Fruit fly (Drosophila melanogaster) whole organism, prepupa: ENCODE results near the gene CG10600.

Experiments
- CG11762 ChIP-seq: fragments of 200-800 bp; sonication (Bioruptor generic); optimal IDR thresholded peaks from 3 replicates; lab custom pipeline; 2016; ENCODE audit warnings: missing biosample characterization, missing genetic modification characterization; ENCODE audit not compliant: insufficient read depth
- CG16779 ChIP-seq: fragments of 200-800 bp; sonication (Bioruptor generic); optimal IDR thresholded peaks from 3 replicates; lab custom pipeline; 2017; ENCODE audit warnings: missing biosample characterization, mild to moderate bottlenecking, missing genetic modification characterization
- CG6276 ChIP-seq: fragments of 200-800 bp; sonication (Bioruptor generic); optimal IDR thresholded peaks from 2 replicates; lab custom pipeline; 2017; ENCODE audit warnings: missing biosample characterization, mild to moderate bottlenecking, missing genetic modification characterization
- CG8319 ChIP-seq: fragments of 200-800 bp; sonication (Bioruptor generic); optimal IDR thresholded peaks from 3 replicates; lab custom pipeline; 2016; ENCODE audit warnings: missing biosample characterization, missing genetic modification characterization
- Eip93F ChIP-seq: fragments of 200-800 bp; sonication (Bioruptor generic); optimal IDR thresholded peaks from 2 replicates; lab custom pipeline; 2016; ENCODE audit warnings: missing biosample characterization, mild to moderate bottlenecking, missing genetic modification characterization
- Gug ChIP-seq: fragments of 200-800 bp; sonication (Bioruptor generic); IDR thresholded peaks from 2 replicates; pipeline ENCODE4 v1.3.6; 2022; ENCODE audit warnings: missing biosample characterization, missing genetic modification characterization
- Hr4 ChIP-seq: fragments of 200-800 bp; sonication (Bioruptor generic); optimal IDR thresholded peaks from 3 replicates; lab custom pipeline; 2016; ENCODE audit warnings: missing biosample characterization, missing genetic modification characterization
- OdsH ChIP-seq: fragments of 200-800 bp; sonication (Bioruptor generic); optimal IDR thresholded peaks from 3 replicates; lab custom pipeline; 2016; ENCODE audit warnings: missing biosample characterization, missing genetic modification characterization
- Sox102F ChIP-seq: fragments of 200-800 bp; sonication (Bioruptor generic); optimal IDR thresholded peaks from 2 replicates; lab custom pipeline; 2016; ENCODE audit warnings: missing biosample characterization, mild to moderate bottlenecking, missing genetic modification characterization
- dac ChIP-seq: fragments of 200-800 bp; sonication (Bioruptor generic); optimal IDR thresholded peaks from 2 replicates; lab custom pipeline; 2017; ENCODE audit warnings: missing biosample characterization, mild to moderate bottlenecking, missing genetic modification characterization
- ss ChIP-seq, 2 experiments: fragments of 200-800 bp; sonication (Bioruptor generic); optimal IDR thresholded peaks; 2 replicates in 1 of 2; 3 replicates in 1 of 2; lab custom pipeline; 2017 to 2018; ENCODE audit warnings: mild to moderate bottlenecking in 2 of 2, missing biosample characterization in 2 of 2, missing genetic modification characterization in 2 of 2, moderate library complexity in 1 of 2
- vri ChIP-seq: fragments of 200-800 bp; sonication (Bioruptor generic); optimal IDR thresholded peaks from 3 replicates; lab custom pipeline; 2016; ENCODE audit warnings: missing biosample characterization, mild to moderate bottlenecking, missing genetic modification characterization

DNA sequence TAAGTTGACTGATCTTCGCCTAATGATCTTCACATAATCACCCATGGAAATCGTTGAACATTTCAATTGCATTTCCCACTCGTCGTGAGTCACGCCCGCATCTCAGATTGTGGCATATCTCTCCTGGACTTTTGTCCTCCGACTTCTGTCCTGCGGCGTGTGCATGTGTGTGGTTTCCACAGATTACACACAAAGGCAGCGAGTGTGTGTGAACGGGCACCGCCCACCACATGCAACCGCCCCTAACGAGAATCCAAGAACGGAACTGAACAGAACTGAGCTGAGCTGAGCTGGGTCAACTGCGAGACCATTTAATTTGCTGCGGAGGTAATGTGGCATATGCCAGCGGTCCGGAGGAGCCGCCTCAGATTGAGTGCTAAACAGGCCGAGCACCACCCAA lies 37.8 kb downstream of the CG10600 start:
- TF ChIP-seq CG6276, result no peak
- TF ChIP-seq ss (GFP tag; optimal IDR thresholded peaks at IDR 0.05; lab: Kevin White, UChicago), result no peak
- TF ChIP-seq Hr4, result no peak
- TF ChIP-seq CG11762 (GFP tag; lab: Kevin White, UChicago), result no peak
- no peak for TF ChIP-seq Gug (GFP tag; lab: Robert Waterston, UW)
- no peak for TF ChIP-seq dac (GFP tag; lab: Kevin White, UChicago)
- TF ChIP-seq CG8319 (GFP tag; lab: Kevin White, UChicago), result no peak
- no peak for TF ChIP-seq Eip93F (GFP tag; lab: Kevin White, UChicago)
- TF ChIP-seq CG16779, result no peak
- TF ChIP-seq vri (GFP tag; lab: Kevin White, UChicago), result no peak
- TF ChIP-seq OdsH (GFP tag; lab: Kevin White, UChicago), result no peak
- TF ChIP-seq Sox102F, result no peak
